Fruit fly (Drosophila melanogaster): ENCODE results near the gene Mms19.

DNA sequence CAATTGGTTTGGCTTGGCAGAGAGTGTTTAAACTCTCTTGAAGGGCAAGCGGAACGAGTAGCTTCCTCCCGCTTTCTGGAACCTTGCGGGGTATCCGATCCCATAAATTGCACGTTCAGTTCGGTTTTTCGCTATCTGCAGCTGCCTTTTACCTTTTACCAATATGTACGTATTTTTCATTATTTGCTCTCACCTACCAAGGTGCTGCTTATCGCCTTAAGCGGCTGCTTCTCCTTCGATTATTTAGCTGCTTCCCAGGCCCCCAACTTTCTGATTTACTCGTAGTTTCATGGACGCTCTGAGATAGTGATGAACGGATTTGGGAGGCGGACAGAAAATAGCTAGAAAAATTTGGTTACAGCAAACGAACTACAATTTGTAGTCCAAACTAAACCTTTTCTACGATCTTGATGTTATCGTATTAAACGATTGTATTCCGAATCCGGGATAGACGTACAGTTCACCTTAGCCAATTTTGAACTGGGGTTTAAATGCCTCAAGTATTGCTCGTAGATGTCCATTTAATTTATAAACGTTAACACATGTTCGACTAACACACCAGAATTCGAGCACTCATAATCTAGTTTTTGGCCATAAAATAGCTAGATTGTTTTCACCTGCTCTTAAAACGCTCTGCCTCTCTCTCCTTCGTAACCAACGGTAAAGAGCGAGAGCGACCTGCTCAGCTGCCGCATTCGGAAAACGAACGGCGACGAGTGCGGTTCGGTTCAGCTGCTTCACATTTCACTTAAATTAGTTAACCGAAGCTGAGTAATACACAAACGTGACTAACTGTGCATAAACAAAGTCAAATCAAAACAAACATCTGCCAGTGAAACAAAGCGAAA, 32.1 kb downstream of the Mms19 start:
- no peak for TF ChIP-seq EcR (GFP tag; optimal IDR thresholded peaks at IDR 0.05)
- TF ChIP-seq CG15710 (tag; optimal IDR thresholded peaks at IDR 0.05) = peak; percentile 53
- TF ChIP-seq CG10348 (GFP tag; IDR thresholded peaks at IDR 0.05) = no peak
- TF ChIP-seq CG34367 (tag; optimal IDR thresholded peaks at IDR 0.05) = peak; percentile 50
- TF ChIP-seq CG13204 (GFP tag; optimal IDR thresholded peaks at IDR 0.05) = no peak

Measured in whole organism, pupa.